Worm (Caenorhabditis elegans) whole organism, early embryonic: Measurements from ENCODE around the gene cyp-13A5.

Experiments
- B0310.2 ChIP-seq: sonication (generic microtip); optimal IDR thresholded peaks from 2 replicates; lab custom pipeline; 2016; ENCODE audit warnings: mild to moderate bottlenecking, missing genetic modification characterization, missing compliant biosample characterization
- aly-1 ChIP-seq: sonication (generic microtip); optimal IDR thresholded peaks from 2 replicates; lab custom pipeline; 2016; ENCODE audit warnings: missing genetic modification characterization, missing compliant biosample characterization
- ama-1 ChIP-seq: fragments of 150-350 bp; optimal IDR thresholded peaks from 2 replicates; lab custom pipeline; 2014
- ceh-13 ChIP-seq: fragments of 200-800 bp; sonication (Bioruptor generic); optimal IDR thresholded peaks from 2 replicates; lab custom pipeline; 2018; ENCODE audit warnings: mild to moderate bottlenecking, missing genetic modification characterization, missing compliant biosample characterization
- ceh-36 ChIP-seq: sonication (generic microtip); optimal IDR thresholded peaks from 2 replicates; lab custom pipeline; 2016; ENCODE audit warnings: missing genetic modification characterization, inconsistent platforms, missing compliant biosample characterization
- ets-7 ChIP-seq: sonication (generic microtip); optimal IDR thresholded peaks from 2 replicates; lab custom pipeline; 2016; ENCODE audit warnings: missing genotype, missing genetic modification characterization, missing compliant biosample characterization
- flt-1 ChIP-seq: fragments of 200-800 bp; sonication (Bioruptor generic); IDR thresholded peaks from 2 replicates; pipeline ENCODE4 v1.3.6; 2022; ENCODE audit warnings: missing genetic modification characterization, missing compliant biosample characterization
- hnd-1 ChIP-seq: sonication (generic microtip); optimal IDR thresholded peaks from 2 replicates; lab custom pipeline; 2016; ENCODE audit warnings: missing genetic modification characterization, missing compliant biosample characterization
- scrt-1 ChIP-seq: fragments of 200-800 bp; sonication (Bioruptor generic); IDR thresholded peaks from 2 replicates; pipeline ENCODE4 v1.3.6; 2022; ENCODE audit warnings: missing genetic modification characterization, missing compliant biosample characterization
- tbx-11 ChIP-seq: fragments of 200-800 bp; sonication (Bioruptor generic); IDR thresholded peaks from 2 replicates; pipeline ENCODE4 v1.3.6; 2022; ENCODE audit warnings: missing genetic modification characterization, missing compliant biosample characterization
- tbx-37 ChIP-seq: fragments of 200-800 bp; sonication (Bioruptor generic); conservative IDR thresholded peaks from 2 replicates; pipeline ENCODE4 v1.3.6; 2022; ENCODE audit warnings: missing genetic modification reagents, missing genetic modification characterization, missing compliant biosample characterization

- TF ChIP-seq tbx-11 (GFP tag; lab: Robert Waterston, UW) (no peak), ceh-36 (tag; lab: Kevin White, UChicago) (no peak), ceh-13 (GFP tag; lab: Kevin White, UChicago) (no peak), flt-1 (GFP tag; lab: Robert Waterston, UW) (no peak), scrt-1 (GFP tag; lab: Robert Waterston, UW) (no peak), ama-1 (lab: Kevin White, UChicago) (no peak), tbx-37 (GFP tag; lab: Robert Waterston, UW) (no peak), aly-1 (tag; lab: Kevin White, UChicago) (no peak), hnd-1 (tag; lab: Kevin White, UChicago) (no peak), B0310.2 (tag; lab: Kevin White, UChicago) (no peak), ets-7 (tag; lab: Kevin White, UChicago) (no peak)
These were observed 17.8 kb downstream of the cyp-13A5 start, which contains the start of gene T10B9.14 for ce11 chrII:9782337-9782736.
